Worm (Caenorhabditis elegans): Measurements from ENCODE around the gene H23L24.1.

DNA sequence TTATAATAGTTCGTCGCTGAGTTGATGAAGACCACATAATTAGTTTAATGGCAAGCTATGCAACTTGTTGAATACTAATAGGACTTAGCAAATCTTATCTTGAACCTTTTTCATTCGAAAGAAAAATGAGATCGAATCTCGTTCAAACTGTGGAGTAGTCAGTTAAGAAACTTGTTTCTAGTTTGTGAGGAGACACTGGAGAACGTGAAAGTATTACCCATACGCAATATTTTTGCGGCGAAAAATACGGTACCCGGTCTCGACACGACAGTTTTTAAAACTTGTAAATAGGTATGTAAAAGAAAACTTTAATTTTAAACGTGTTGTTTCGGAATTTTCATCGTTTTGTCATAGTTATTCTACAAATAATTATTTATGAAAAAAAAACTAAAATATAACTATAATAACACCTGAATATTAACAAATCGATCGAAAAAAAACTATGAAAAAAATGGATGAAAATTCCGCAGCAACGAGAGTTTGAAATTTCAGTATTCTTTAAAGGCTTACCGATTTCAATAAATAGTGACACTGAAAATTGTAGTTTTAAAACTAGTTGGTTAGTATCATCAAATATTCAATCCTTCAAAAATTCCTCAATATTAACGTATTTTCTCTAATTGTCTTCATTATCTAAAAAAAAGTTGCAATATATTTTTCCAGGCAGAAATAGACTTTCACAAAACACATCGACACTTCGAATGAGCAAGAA, 27.5 kb downstream of the H23L24.1 start, which contains the start of the genes F20C5.7 and parg-1:
- TF ChIP-seq unc-98 (GFP tag; IDR thresholded peaks at IDR 0.05) (no peak), isw-1 (GFP tag; IDR thresholded peaks at IDR 0.05) (no peak), zag-1 (tag; optimal IDR thresholded peaks at IDR 0.05) (no peak), hlh-4 (tag; optimal IDR thresholded peaks at IDR 0.05) (no peak), aly-2 (tag; optimal IDR thresholded peaks at IDR 0.05) (no peak), C04F5.9 (tag; optimal IDR thresholded peaks at IDR 0.05) (no peak), nhr-76 (tag; optimal IDR thresholded peaks at IDR 0.05) (no peak), tbx-2 (tag; optimal IDR thresholded peaks at IDR 0.05) (no peak), ama-1 (optimal IDR thresholded peaks at IDR 0.05) (no peak)

Data from whole organism, L1 larva.